Fruit fly (Drosophila melanogaster) whole organism, prepupa: ENCODE data around the gene Fbp2.

Experiments
- Blimp-1 ChIP-seq: fragments of 200-800 bp; sonication (Bioruptor generic); optimal IDR thresholded peaks from 3 replicates; lab custom pipeline; 2017; ENCODE audit warnings: missing biosample characterization, missing genetic modification characterization, mild to moderate bottlenecking, moderate library complexity, missing genetic modification reagents
- CG11294 ChIP-seq: fragments of 200-800 bp; sonication (Bioruptor generic); IDR thresholded peaks from 2 replicates; pipeline ENCODE4 v1.3.6; 2022; ENCODE audit warnings: missing biosample characterization, missing genetic modification characterization
- CG11762 ChIP-seq: fragments of 200-800 bp; sonication (Bioruptor generic); optimal IDR thresholded peaks from 3 replicates; lab custom pipeline; 2016; ENCODE audit warnings: missing biosample characterization, missing genetic modification characterization; ENCODE audit not compliant: insufficient read depth
- CG15336 ChIP-seq: fragments of 200-800 bp; sonication (Bioruptor generic); IDR thresholded peaks from 2 replicates; pipeline ENCODE4 v1.3.6; 2022; ENCODE audit warnings: missing biosample characterization, missing genetic modification characterization
- CG1621 ChIP-seq: fragments of 200-800 bp; sonication (Bioruptor generic); optimal IDR thresholded peaks from 3 replicates; lab custom pipeline; 2018; ENCODE audit warnings: missing biosample characterization, mild to moderate bottlenecking, missing genetic modification characterization
- CG16779 ChIP-seq: fragments of 200-800 bp; sonication (Bioruptor generic); optimal IDR thresholded peaks from 3 replicates; lab custom pipeline; 2017; ENCODE audit warnings: missing biosample characterization, mild to moderate bottlenecking, missing genetic modification characterization
- CG3032 ChIP-seq: fragments of 200-800 bp; optimal IDR thresholded peaks from 2 replicates; lab custom pipeline; 2019; ENCODE audit warnings: missing biosample characterization, mild to moderate bottlenecking, missing genetic modification characterization, moderate library complexity
- CG31627 ChIP-seq: fragments of 200-800 bp; sonication (Bioruptor generic); optimal IDR thresholded peaks from 3 replicates; lab custom pipeline; 2016; ENCODE audit warnings: missing biosample characterization, missing genetic modification characterization
- CG32006 ChIP-seq: fragments of 200-800 bp; sonication (Bioruptor generic); optimal IDR thresholded peaks from 3 replicates; lab custom pipeline; 2017; ENCODE audit warnings: missing biosample characterization, mild to moderate bottlenecking, missing genetic modification characterization
- CG3919 ChIP-seq: fragments of 200-800 bp; sonication (Bioruptor generic); optimal IDR thresholded peaks from 3 replicates; lab custom pipeline; 2016; ENCODE audit warnings: missing biosample characterization, missing genetic modification characterization
- CG4318 ChIP-seq: fragments of 200-800 bp; sonication (Bioruptor generic); optimal IDR thresholded peaks from 3 replicates; lab custom pipeline; 2017; ENCODE audit warnings: missing biosample characterization, mild to moderate bottlenecking, missing genetic modification characterization
- CG6163 ChIP-seq: fragments of 200-800 bp; sonication (Bioruptor generic); IDR thresholded peaks from 3 replicates; pipeline ENCODE4 v1.3.6; 2022; ENCODE audit warnings: missing biosample characterization, missing genetic modification characterization
- CG6276 ChIP-seq: fragments of 200-800 bp; sonication (Bioruptor generic); optimal IDR thresholded peaks from 2 replicates; lab custom pipeline; 2017; ENCODE audit warnings: missing biosample characterization, mild to moderate bottlenecking, missing genetic modification characterization
- CG6792 ChIP-seq: fragments of 200-800 bp; sonication (Bioruptor generic); optimal IDR thresholded peaks from 3 replicates; lab custom pipeline; 2016; ENCODE audit warnings: missing biosample characterization, missing genetic modification characterization
- CG6808 ChIP-seq: fragments of 200-800 bp; sonication (Bioruptor generic); optimal IDR thresholded peaks from 3 replicates; lab custom pipeline; 2017; ENCODE audit warnings: missing biosample characterization, missing genetic modification characterization, mild to moderate bottlenecking, moderate library complexity, missing genetic modification reagents
- CG7368 ChIP-seq: fragments of 200-800 bp; sonication (Bioruptor generic); optimal IDR thresholded peaks from 3 replicates; lab custom pipeline; 2016; ENCODE audit warnings: missing biosample characterization, missing genetic modification characterization
- CG8119 ChIP-seq: fragments of 200-800 bp; sonication (Bioruptor generic); IDR thresholded peaks from 3 replicates; pipeline ENCODE4 v1.3.6; 2022; ENCODE audit warnings: missing biosample characterization, missing genetic modification characterization
- CG8319 ChIP-seq: fragments of 200-800 bp; sonication (Bioruptor generic); optimal IDR thresholded peaks from 3 replicates; lab custom pipeline; 2016; ENCODE audit warnings: missing biosample characterization, missing genetic modification characterization
- CG9139 ChIP-seq: fragments of 200-800 bp; sonication (Bioruptor generic); optimal IDR thresholded peaks from 3 replicates; lab custom pipeline; 2017; ENCODE audit warnings: missing biosample characterization, mild to moderate bottlenecking, missing genetic modification characterization
- Eip75B ChIP-seq: fragments of 200-800 bp; sonication (Bioruptor generic); optimal IDR thresholded peaks from 3 replicates; lab custom pipeline; 2016; ENCODE audit warnings: missing biosample characterization, missing genetic modification characterization
- Eip78C ChIP-seq: fragments of 200-800 bp; sonication (Bioruptor generic); peaks from one replicate; lab custom pipeline; 2016; ENCODE audit warnings: missing biosample characterization, missing genetic modification characterization
- Ets21C ChIP-seq: fragments of 200-800 bp; sonication (Bioruptor generic); optimal IDR thresholded peaks from 3 replicates; lab custom pipeline; 2016; ENCODE audit warnings: missing biosample characterization, missing genetic modification characterization
- Ets96B ChIP-seq: fragments of 200-800 bp; optimal IDR thresholded peaks from 2 replicates; lab custom pipeline; 2019; ENCODE audit warnings: missing biosample characterization, mild to moderate bottlenecking, missing genetic modification characterization, moderate library complexity
- Gug ChIP-seq: fragments of 200-800 bp; sonication (Bioruptor generic); IDR thresholded peaks from 2 replicates; pipeline ENCODE4 v1.3.6; 2022; ENCODE audit warnings: missing biosample characterization, missing genetic modification characterization
- Hr38 ChIP-seq: sonication (Bioruptor generic); optimal IDR thresholded peaks from 2 replicates; lab custom pipeline; 2016; ENCODE audit warnings: missing biosample characterization, missing genetic modification characterization
- Hr4 ChIP-seq: fragments of 200-800 bp; sonication (Bioruptor generic); optimal IDR thresholded peaks from 3 replicates; lab custom pipeline; 2016; ENCODE audit warnings: missing biosample characterization, missing genetic modification characterization
- Lpt ChIP-seq: fragments of 200-800 bp; sonication (Bioruptor generic); optimal IDR thresholded peaks from 3 replicates; lab custom pipeline; 2016; ENCODE audit warnings: missing biosample characterization, missing genetic modification characterization
- Smox ChIP-seq: fragments of 200-800 bp; sonication (Bioruptor generic); optimal IDR thresholded peaks from 3 replicates; lab custom pipeline; 2016; ENCODE audit warnings: missing biosample characterization, missing genetic modification characterization
- Sox14 ChIP-seq: fragments of 200-800 bp; sonication (Bioruptor generic); optimal IDR thresholded peaks from 3 replicates; lab custom pipeline; 2016; ENCODE audit warnings: missing biosample characterization, missing genetic modification characterization
- achi ChIP-seq: fragments of 200-800 bp; sonication (Bioruptor generic); optimal IDR thresholded peaks from 3 replicates; lab custom pipeline; 2016; ENCODE audit warnings: missing biosample characterization, missing genetic modification characterization
- acj6 ChIP-seq: fragments of 200-800 bp; sonication (Bioruptor generic); optimal IDR thresholded peaks from 3 replicates; lab custom pipeline; 2016; ENCODE audit warnings: missing biosample characterization, missing genetic modification characterization
- cyc ChIP-seq: fragments of 200-800 bp; sonication (Bioruptor generic); optimal IDR thresholded peaks from 3 replicates; lab custom pipeline; 2016; ENCODE audit warnings: missing biosample characterization, missing genetic modification characterization
- dac ChIP-seq: fragments of 200-800 bp; sonication (Bioruptor generic); optimal IDR thresholded peaks from 2 replicates; lab custom pipeline; 2017; ENCODE audit warnings: missing biosample characterization, mild to moderate bottlenecking, missing genetic modification characterization
- dsx ChIP-seq: fragments of 200-800 bp; optimal IDR thresholded peaks from 3 replicates; lab custom pipeline; 2019; ENCODE audit warnings: missing biosample characterization, mild to moderate bottlenecking, missing genetic modification characterization, moderate library complexity; ENCODE audit not compliant: poor library complexity, severe bottlenecking
- eg ChIP-seq: fragments of 200-800 bp; sonication (Bioruptor generic); IDR thresholded peaks from 3 replicates; pipeline ENCODE4 v1.3.6; 2022; ENCODE audit warnings: missing biosample characterization, missing genetic modification characterization
- esn ChIP-seq: fragments of 200-800 bp; sonication (Bioruptor generic); optimal IDR thresholded peaks from 2 replicates; lab custom pipeline; 2016; ENCODE audit warnings: missing biosample characterization, mild to moderate bottlenecking, missing genetic modification characterization, moderate library complexity
- fd59A ChIP-seq: fragments of 200-800 bp; sonication (Bioruptor generic); optimal IDR thresholded peaks from 2 replicates; lab custom pipeline; 2017; ENCODE audit warnings: missing biosample characterization, mild to moderate bottlenecking, missing genetic modification characterization, missing genetic modification reagents
- fd85E ChIP-seq: fragments of 200-800 bp; sonication (Bioruptor generic); optimal IDR thresholded peaks from 3 replicates; lab custom pipeline; 2016; ENCODE audit warnings: missing biosample characterization, missing genetic modification characterization
- fkh ChIP-seq: fragments of 200-800 bp; sonication (Bioruptor generic); optimal IDR thresholded peaks from 3 replicates; lab custom pipeline; 2017; ENCODE audit warnings: missing biosample characterization, mild to moderate bottlenecking, missing genetic modification characterization, moderate library complexity
- lz ChIP-seq: fragments of 200-800 bp; sonication (Bioruptor generic); optimal IDR thresholded peaks from 3 replicates; lab custom pipeline; 2016; ENCODE audit warnings: missing biosample characterization, missing genetic modification characterization
- net ChIP-seq: fragments of 200-800 bp; sonication (Bioruptor generic); optimal IDR thresholded peaks from 3 replicates; lab custom pipeline; 2016; ENCODE audit warnings: missing biosample characterization, missing genetic modification characterization
- salr ChIP-seq, 2 experiments: fragments of 200-800 bp; sonication (Bioruptor generic); optimal IDR thresholded peaks; 3 replicates each; lab custom pipeline; 2016 to 2018; ENCODE audit warnings: missing biosample characterization in 2 of 2, missing genetic modification characterization in 2 of 2, mild to moderate bottlenecking in 1 of 2
- spab ChIP-seq: fragments of 200-800 bp; sonication (Bioruptor generic); optimal IDR thresholded peaks from 2 replicates; lab custom pipeline; 2017; ENCODE audit warnings: missing biosample characterization, mild to moderate bottlenecking, missing genetic modification characterization, missing genetic modification reagents
- ss ChIP-seq, 2 experiments: fragments of 200-800 bp; sonication (Bioruptor generic); optimal IDR thresholded peaks; 2 replicates in 1 of 2; 3 replicates in 1 of 2; lab custom pipeline; 2017 to 2018; ENCODE audit warnings: mild to moderate bottlenecking in 2 of 2, missing biosample characterization in 2 of 2, missing genetic modification characterization in 2 of 2, moderate library complexity in 1 of 2
- svp ChIP-seq: fragments of 200-800 bp; sonication (Bioruptor generic); peaks from one replicate; lab custom pipeline; 2016; ENCODE audit warnings: missing biosample characterization, missing genetic modification characterization

Gene Fbp2

DNA sequence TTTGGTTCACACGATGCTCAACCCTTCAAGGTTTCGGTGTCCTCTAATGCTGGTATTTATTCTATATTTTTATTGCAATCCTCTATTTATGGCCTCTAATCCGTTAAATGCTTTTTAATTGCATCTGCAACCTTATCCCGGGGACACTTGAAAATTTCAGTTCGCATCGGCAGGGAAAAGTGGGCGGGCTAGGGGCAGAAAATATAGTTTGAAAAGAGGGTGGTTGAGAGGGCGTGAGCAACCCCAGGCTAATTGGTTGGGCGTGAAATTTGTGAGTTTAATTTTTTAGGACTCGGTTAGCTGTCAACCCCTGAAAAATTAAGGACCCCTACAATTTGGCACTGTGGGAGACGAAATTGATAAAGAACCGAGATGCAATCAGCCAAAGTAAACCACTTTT is 19.2 kb downstream of the Fbp2 start:
- no peak for TF ChIP-seq CG7368
- no peak for TF ChIP-seq fd85E (GFP tag; lab: Kevin White, UChicago)
- TF ChIP-seq dsx (GFP tag; lab: Kevin White, UChicago), result no peak
- no peak for TF ChIP-seq acj6
- TF ChIP-seq Hr4 (GFP tag; lab: Kevin White, UChicago), result no peak
- TF ChIP-seq CG3032 (tag; lab: Kevin White, UChicago), result no peak
- no peak for TF ChIP-seq spab
- no peak for TF ChIP-seq cyc (GFP tag; lab: Kevin White, UChicago)
- TF ChIP-seq svp, result no peak

dm6 chr2L:9446398-9446945 is 19.9 kb downstream of the Fbp2 start:
- TF ChIP-seq Eip75B (GFP tag; lab: Kevin White, UChicago) (no peak), CG6276 (GFP tag; lab: Kevin White, UChicago) (no peak), esn (no peak), svp (no peak), CG8119 (GFP tag; lab: Robert Waterston, UW) (no peak), CG32006 (GFP tag; lab: Kevin White, UChicago) (no peak), CG6808 (GFP tag; lab: Kevin White, UChicago) (no peak), CG11762 (no peak), CG4318 (no peak), dsx (GFP tag; lab: Kevin White, UChicago) (peak; percentile 26), Ets96B (tag; lab: Kevin White, UChicago) (no peak), CG3032 (tag; lab: Kevin White, UChicago) (no peak), eg (GFP tag; lab: Robert Waterston, UW) (no peak), salr (GFP tag; optimal IDR thresholded peaks at IDR 0.05; lab: Kevin White, UChicago) (no peak), CG6792 (GFP tag; lab: Kevin White, UChicago) (no peak), Eip78C (GFP tag; lab: Kevin White, UChicago) (peak; percentile 42), Sox14 (GFP tag; lab: Kevin White, UChicago) (no peak)

DNA sequence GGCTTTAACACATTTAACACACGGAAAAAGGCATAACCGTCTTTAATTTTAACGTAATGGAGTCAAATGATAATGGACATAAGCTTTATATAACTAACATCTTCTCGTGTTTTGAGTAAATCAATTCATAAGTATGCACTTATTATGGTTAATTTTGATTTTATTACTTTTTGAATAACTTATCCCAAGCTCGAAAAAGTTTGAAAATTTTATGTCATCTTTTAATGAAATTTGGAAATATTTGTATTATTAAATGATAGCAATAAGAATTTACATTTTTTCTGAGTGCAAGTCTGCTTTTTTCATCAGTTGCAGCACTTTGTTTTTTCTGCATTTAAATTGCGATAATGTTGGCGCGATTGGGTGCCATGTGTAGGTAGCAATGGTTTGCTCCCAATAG is 21.2 kb downstream of the Fbp2 start:
- TF ChIP-seq CG11294 (peak; percentile 35; the same call in 1 of the 2 replicates), Hr4 (GFP tag; lab: Kevin White, UChicago) (peak; percentile 59), fd85E (GFP tag; lab: Kevin White, UChicago) (no peak), Ets21C (peak; percentile 20), CG6163 (GFP tag; lab: Robert Waterston, UW) (peak; percentile 76), CG16779 (no peak), Smox (GFP tag; lab: Kevin White, UChicago) (peak; percentile 48), lz (GFP tag; lab: Kevin White, UChicago) (peak; percentile 50), CG15336 (peak; percentile 78), Lpt (peak; percentile 47), CG1621 (peak; percentile 19), ss (GFP tag; optimal IDR thresholded peaks at IDR 0.05; lab: Kevin White, UChicago) (peak; percentile 10 to 41), achi (GFP tag; lab: Kevin White, UChicago) (peak; percentile 71), CG9139 (GFP tag; lab: Kevin White, UChicago) (no peak), fd59A (GFP tag; lab: Kevin White, UChicago) (peak; percentile 36), CG3032 (tag; lab: Kevin White, UChicago) (peak; percentile 53), Hr38 (GFP tag; lab: Kevin White, UChicago) (no peak), CG32006 (GFP tag; lab: Kevin White, UChicago) (peak; percentile 72), fkh (GFP tag; lab: Kevin White, UChicago) (no peak), CG8319 (GFP tag; lab: Kevin White, UChicago) (peak; percentile 13), Sox14 (GFP tag; lab: Kevin White, UChicago) (peak; percentile 51), net (GFP tag; lab: Kevin White, UChicago) (peak; percentile 54), salr (GFP tag; optimal IDR thresholded peaks at IDR 0.05; lab: Kevin White, UChicago) (peak in 1 of 2 experiments; percentile 69), CG31627 (GFP tag; lab: Kevin White, UChicago) (peak; percentile 42), eg (GFP tag; lab: Robert Waterston, UW) (peak; percentile 82), CG8119 (GFP tag; lab: Robert Waterston, UW) (peak; percentile 73), CG6276 (GFP tag; lab: Kevin White, UChicago) (peak; percentile 52), dac (GFP tag; lab: Kevin White, UChicago) (peak; percentile 3), Blimp-1 (no peak), acj6 (peak; percentile 70), Eip75B (GFP tag; lab: Kevin White, UChicago) (peak; percentile 57), CG11762 (peak; percentile 28), CG4318 (peak; percentile 48), Eip78C (GFP tag; lab: Kevin White, UChicago) (peak; percentile 91), CG6792 (GFP tag; lab: Kevin White, UChicago) (peak; percentile 39), Gug (GFP tag; lab: Robert Waterston, UW) (peak; percentile 66; the same call in 1 of the 2 replicates), CG3919 (peak; percentile 70)
